Fruit fly (Drosophila melanogaster) Kc167 (cell line): ENCODE measurements around the gene CG34434.

Experiments
- Myc ChIP-seq: fragments of >200 bp; optimal IDR thresholded peaks from 2 replicates; lab custom pipeline; 2017; ENCODE audit warnings: missing external identifiers
- Sin3A ChIP-seq: fragments of >200 bp; optimal IDR thresholded peaks from 2 replicates; lab custom pipeline; 2018; ENCODE audit warnings: missing external identifiers
- h ChIP-seq: fragments of >200 bp; optimal IDR thresholded peaks from 3 replicates; lab custom pipeline; 2018; ENCODE audit warnings: missing external identifiers
- insv ChIP-seq: fragments of >200 bp; optimal IDR thresholded peaks from 3 replicates; lab custom pipeline; 2018; ENCODE audit warnings: missing external identifiers
- psq ChIP-seq: fragments of >200 bp; optimal IDR thresholded peaks from 2 replicates; lab custom pipeline; 2017; ENCODE audit warnings: missing external identifiers
- ttk ChIP-seq: sonication (Bioruptor generic); optimal IDR thresholded peaks from 2 replicates; lab custom pipeline; 2017; ENCODE audit warnings: missing external identifiers

DNA sequence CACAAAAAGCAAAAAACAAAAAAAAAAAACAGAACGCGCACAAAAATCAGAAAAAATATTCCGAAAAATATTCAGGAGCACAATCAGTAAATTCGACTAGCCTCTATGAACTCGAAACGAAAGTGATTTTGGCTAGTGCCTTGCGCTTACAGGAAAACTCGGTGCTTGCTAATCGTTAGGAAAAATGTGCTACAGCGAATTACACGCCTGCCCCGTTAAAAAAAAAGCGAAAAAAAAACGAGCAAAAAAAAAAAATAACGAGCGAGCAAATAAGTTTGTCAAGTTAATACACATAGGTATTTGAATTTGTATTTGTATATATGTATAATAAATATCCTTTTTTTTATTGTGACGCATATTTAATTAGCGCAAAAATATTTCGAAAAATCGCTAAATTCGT is at the start of gene CG34434:
- TF ChIP-seq Myc (no peak), Sin3A (lab: Kevin White, UChicago) (no peak), ttk (lab: Kevin White, UChicago) (no peak), psq (lab: Kevin White, UChicago) (no peak), insv (lab: Kevin White, UChicago) (no peak), h (lab: Kevin White, UChicago) (no peak)
